Fruit fly (Drosophila melanogaster) whole organism, prepupa: ENCODE data around the gene Nrx-1.

Experiments used
- Blimp-1 ChIP-seq: fragments of 200-800 bp; sonication (Bioruptor generic); optimal IDR thresholded peaks from 3 replicates; lab custom pipeline; 2017; ENCODE audit warnings: missing biosample characterization, missing genetic modification characterization, mild to moderate bottlenecking, moderate library complexity, missing genetic modification reagents
- CG10631 ChIP-seq: fragments of 200-800 bp; sonication (Bioruptor generic); optimal IDR thresholded peaks from 2 replicates; lab custom pipeline; 2016; ENCODE audit warnings: missing biosample characterization, missing genetic modification characterization
- CG10669 ChIP-seq: fragments of 200-800 bp; sonication (Bioruptor generic); optimal IDR thresholded peaks from 3 replicates; lab custom pipeline; 2018; ENCODE audit warnings: missing biosample characterization, mild to moderate bottlenecking, missing genetic modification characterization, moderate library complexity
- CG16779 ChIP-seq: fragments of 200-800 bp; sonication (Bioruptor generic); optimal IDR thresholded peaks from 3 replicates; lab custom pipeline; 2017; ENCODE audit warnings: missing biosample characterization, mild to moderate bottlenecking, missing genetic modification characterization
- CG32006 ChIP-seq: fragments of 200-800 bp; sonication (Bioruptor generic); optimal IDR thresholded peaks from 3 replicates; lab custom pipeline; 2017; ENCODE audit warnings: missing biosample characterization, mild to moderate bottlenecking, missing genetic modification characterization
- CG34406 ChIP-seq: fragments of 200-800 bp; sonication (Bioruptor generic); optimal IDR thresholded peaks from 3 replicates; lab custom pipeline; 2016; ENCODE audit warnings: missing biosample characterization, missing genetic modification characterization
- CG3919 ChIP-seq: fragments of 200-800 bp; sonication (Bioruptor generic); optimal IDR thresholded peaks from 3 replicates; lab custom pipeline; 2016; ENCODE audit warnings: missing biosample characterization, missing genetic modification characterization
- CG4318 ChIP-seq: fragments of 200-800 bp; sonication (Bioruptor generic); optimal IDR thresholded peaks from 3 replicates; lab custom pipeline; 2017; ENCODE audit warnings: missing biosample characterization, mild to moderate bottlenecking, missing genetic modification characterization
- CG6854 ChIP-seq: fragments of 200-800 bp; sonication (Bioruptor generic); optimal IDR thresholded peaks from 2 replicates; lab custom pipeline; 2017; ENCODE audit warnings: missing biosample characterization, mild to moderate bottlenecking, missing genetic modification characterization
- CG8119 ChIP-seq: fragments of 200-800 bp; sonication (Bioruptor generic); IDR thresholded peaks from 3 replicates; pipeline ENCODE4 v1.3.6; 2022; ENCODE audit warnings: missing biosample characterization, missing genetic modification characterization
- CG9139 ChIP-seq: fragments of 200-800 bp; sonication (Bioruptor generic); optimal IDR thresholded peaks from 3 replicates; lab custom pipeline; 2017; ENCODE audit warnings: missing biosample characterization, mild to moderate bottlenecking, missing genetic modification characterization
- Eip75B ChIP-seq: fragments of 200-800 bp; sonication (Bioruptor generic); optimal IDR thresholded peaks from 3 replicates; lab custom pipeline; 2016; ENCODE audit warnings: missing biosample characterization, missing genetic modification characterization
- Eip93F ChIP-seq: fragments of 200-800 bp; sonication (Bioruptor generic); optimal IDR thresholded peaks from 2 replicates; lab custom pipeline; 2016; ENCODE audit warnings: missing biosample characterization, mild to moderate bottlenecking, missing genetic modification characterization
- Ets21C ChIP-seq: fragments of 200-800 bp; sonication (Bioruptor generic); optimal IDR thresholded peaks from 3 replicates; lab custom pipeline; 2016; ENCODE audit warnings: missing biosample characterization, missing genetic modification characterization
- Ets96B ChIP-seq: fragments of 200-800 bp; optimal IDR thresholded peaks from 2 replicates; lab custom pipeline; 2019; ENCODE audit warnings: missing biosample characterization, mild to moderate bottlenecking, missing genetic modification characterization, moderate library complexity
- Gug ChIP-seq: fragments of 200-800 bp; sonication (Bioruptor generic); IDR thresholded peaks from 2 replicates; pipeline ENCODE4 v1.3.6; 2022; ENCODE audit warnings: missing biosample characterization, missing genetic modification characterization
- Hr39 ChIP-seq: fragments of 200-800 bp; sonication (Bioruptor generic); optimal IDR thresholded peaks from 2 replicates; lab custom pipeline; 2016; ENCODE audit warnings: missing biosample characterization, missing genetic modification characterization
- Hr4 ChIP-seq: fragments of 200-800 bp; sonication (Bioruptor generic); optimal IDR thresholded peaks from 3 replicates; lab custom pipeline; 2016; ENCODE audit warnings: missing biosample characterization, missing genetic modification characterization
- Lpt ChIP-seq: fragments of 200-800 bp; sonication (Bioruptor generic); optimal IDR thresholded peaks from 3 replicates; lab custom pipeline; 2016; ENCODE audit warnings: missing biosample characterization, missing genetic modification characterization
- Met ChIP-seq: fragments of 200-800 bp; sonication (Bioruptor generic); optimal IDR thresholded peaks from 3 replicates; lab custom pipeline; 2016; ENCODE audit warnings: missing biosample characterization, missing genetic modification characterization
- Smox ChIP-seq: fragments of 200-800 bp; sonication (Bioruptor generic); optimal IDR thresholded peaks from 3 replicates; lab custom pipeline; 2016; ENCODE audit warnings: missing biosample characterization, missing genetic modification characterization
- Sox15 ChIP-seq: fragments of 200-800 bp; sonication (Bioruptor generic); optimal IDR thresholded peaks from 3 replicates; lab custom pipeline; 2016; ENCODE audit warnings: missing biosample characterization, missing genetic modification characterization
- achi ChIP-seq: fragments of 200-800 bp; sonication (Bioruptor generic); optimal IDR thresholded peaks from 3 replicates; lab custom pipeline; 2016; ENCODE audit warnings: missing biosample characterization, missing genetic modification characterization
- acj6 ChIP-seq: fragments of 200-800 bp; sonication (Bioruptor generic); optimal IDR thresholded peaks from 3 replicates; lab custom pipeline; 2016; ENCODE audit warnings: missing biosample characterization, missing genetic modification characterization
- cyc ChIP-seq: fragments of 200-800 bp; sonication (Bioruptor generic); optimal IDR thresholded peaks from 3 replicates; lab custom pipeline; 2016; ENCODE audit warnings: missing biosample characterization, missing genetic modification characterization
- dsx ChIP-seq: fragments of 200-800 bp; optimal IDR thresholded peaks from 3 replicates; lab custom pipeline; 2019; ENCODE audit warnings: missing biosample characterization, mild to moderate bottlenecking, missing genetic modification characterization, moderate library complexity; ENCODE audit not compliant: poor library complexity, severe bottlenecking
- eg ChIP-seq: fragments of 200-800 bp; sonication (Bioruptor generic); IDR thresholded peaks from 3 replicates; pipeline ENCODE4 v1.3.6; 2022; ENCODE audit warnings: missing biosample characterization, missing genetic modification characterization
- esn ChIP-seq: fragments of 200-800 bp; sonication (Bioruptor generic); optimal IDR thresholded peaks from 2 replicates; lab custom pipeline; 2016; ENCODE audit warnings: missing biosample characterization, mild to moderate bottlenecking, missing genetic modification characterization, moderate library complexity
- fd59A ChIP-seq: fragments of 200-800 bp; sonication (Bioruptor generic); optimal IDR thresholded peaks from 2 replicates; lab custom pipeline; 2017; ENCODE audit warnings: missing biosample characterization, mild to moderate bottlenecking, missing genetic modification characterization, missing genetic modification reagents
- fkh ChIP-seq: fragments of 200-800 bp; sonication (Bioruptor generic); optimal IDR thresholded peaks from 3 replicates; lab custom pipeline; 2017; ENCODE audit warnings: missing biosample characterization, mild to moderate bottlenecking, missing genetic modification characterization, moderate library complexity
- net ChIP-seq: fragments of 200-800 bp; sonication (Bioruptor generic); optimal IDR thresholded peaks from 3 replicates; lab custom pipeline; 2016; ENCODE audit warnings: missing biosample characterization, missing genetic modification characterization
- pdm3 ChIP-seq: fragments of 200-800 bp; sonication (Bioruptor generic); optimal IDR thresholded peaks from 3 replicates; lab custom pipeline; 2016; ENCODE audit warnings: missing biosample characterization, missing genetic modification characterization
- salr ChIP-seq, 2 experiments: fragments of 200-800 bp; sonication (Bioruptor generic); optimal IDR thresholded peaks; 3 replicates each; lab custom pipeline; 2016 to 2018; ENCODE audit warnings: missing biosample characterization in 2 of 2, missing genetic modification characterization in 2 of 2, mild to moderate bottlenecking in 1 of 2
- spab ChIP-seq: fragments of 200-800 bp; sonication (Bioruptor generic); optimal IDR thresholded peaks from 2 replicates; lab custom pipeline; 2017; ENCODE audit warnings: missing biosample characterization, mild to moderate bottlenecking, missing genetic modification characterization, missing genetic modification reagents
- svp ChIP-seq: fragments of 200-800 bp; sonication (Bioruptor generic); peaks from one replicate; lab custom pipeline; 2016; ENCODE audit warnings: missing biosample characterization, missing genetic modification characterization
- topi ChIP-seq: fragments of 200-800 bp; sonication (Bioruptor generic); optimal IDR thresholded peaks from 3 replicates; lab custom pipeline; 2016; ENCODE audit warnings: missing biosample characterization, missing genetic modification characterization
- vri ChIP-seq: fragments of 200-800 bp; sonication (Bioruptor generic); optimal IDR thresholded peaks from 3 replicates; lab custom pipeline; 2016; ENCODE audit warnings: missing biosample characterization, mild to moderate bottlenecking, missing genetic modification characterization

Nrx-1 gene

DNA sequence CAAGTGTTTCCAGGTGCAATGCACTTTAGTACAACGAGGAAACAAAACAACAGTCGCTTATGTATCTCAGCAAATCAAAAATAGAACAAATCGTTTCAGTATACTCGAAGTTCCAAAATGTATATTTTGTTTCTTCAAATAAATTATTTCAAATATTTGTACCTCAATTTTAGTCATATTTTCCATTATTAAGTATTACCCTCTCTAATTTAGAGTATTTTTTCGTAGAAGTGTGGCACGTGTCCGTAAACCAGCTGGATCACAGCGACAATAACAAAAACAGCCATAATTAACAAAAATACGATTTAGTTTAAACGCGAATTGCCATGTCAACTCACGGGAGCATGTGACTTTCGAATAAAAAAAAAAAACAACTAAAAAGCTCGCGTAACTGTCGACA is 50.4 kb downstream of the Nrx-1 start:
- no peak for TF ChIP-seq Eip93F
- TF ChIP-seq achi (GFP tag; lab: Kevin White, UChicago) = no peak
- no peak for TF ChIP-seq CG8119
- TF ChIP-seq dsx (GFP tag; lab: Kevin White, UChicago) = no peak
- no peak for TF ChIP-seq CG10669 (GFP tag; lab: Kevin White, UChicago)
- TF ChIP-seq esn (GFP tag; lab: Kevin White, UChicago) = no peak
- no peak for TF ChIP-seq Eip75B
- no peak for TF ChIP-seq net (GFP tag; lab: Kevin White, UChicago)
- no peak for TF ChIP-seq CG4318 (GFP tag; lab: Kevin White, UChicago)
- TF ChIP-seq Ets21C (GFP tag; lab: Kevin White, UChicago) = no peak
- no peak for TF ChIP-seq CG10631 (GFP tag; lab: Kevin White, UChicago)
- TF ChIP-seq Gug (GFP tag; lab: Robert Waterston, UW) = no peak
- no peak for TF ChIP-seq Smox (GFP tag; lab: Kevin White, UChicago)
- TF ChIP-seq Lpt (GFP tag; lab: Kevin White, UChicago) = no peak
- TF ChIP-seq vri (GFP tag; lab: Kevin White, UChicago) = no peak
- no peak for TF ChIP-seq Sox15 (GFP tag; lab: Kevin White, UChicago)

DNA sequence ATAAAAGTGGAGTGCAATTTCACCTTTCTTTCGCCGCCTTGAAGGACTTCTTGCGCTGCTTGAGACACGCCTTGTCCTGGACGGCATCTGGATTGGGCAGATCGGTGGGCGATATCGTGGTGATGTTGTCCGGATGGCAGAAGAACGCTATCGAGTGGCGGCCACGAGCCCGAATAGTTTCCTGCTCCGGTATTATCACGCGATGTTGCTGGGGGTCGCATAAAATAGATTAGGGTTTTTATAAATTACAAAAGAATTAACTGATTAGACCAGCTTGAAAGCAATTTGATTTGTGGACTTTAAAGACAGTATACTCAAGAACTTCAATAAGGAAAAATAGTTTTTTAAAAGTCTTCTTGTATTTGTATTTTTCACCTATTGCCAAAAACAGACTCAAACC is 52.2 kb downstream of the Nrx-1 start:
- TF ChIP-seq Eip93F = no peak
- TF ChIP-seq Gug (GFP tag; lab: Robert Waterston, UW) = no peak
- TF ChIP-seq net (GFP tag; lab: Kevin White, UChicago) = no peak
- no peak for TF ChIP-seq Smox (GFP tag; lab: Kevin White, UChicago)
- no peak for TF ChIP-seq spab
- no peak for TF ChIP-seq Hr4
- no peak for TF ChIP-seq cyc (GFP tag; lab: Kevin White, UChicago)
- TF ChIP-seq salr (GFP tag; optimal IDR thresholded peaks at IDR 0.05; lab: Kevin White, UChicago) = no peak
- no peak for TF ChIP-seq CG10669 (GFP tag; lab: Kevin White, UChicago)
- no peak for TF ChIP-seq fkh (GFP tag; lab: Kevin White, UChicago)
- TF ChIP-seq pdm3 (GFP tag; lab: Kevin White, UChicago) = no peak
- no peak for TF ChIP-seq Hr39 (GFP tag; lab: Kevin White, UChicago)
- TF ChIP-seq Met (GFP tag; lab: Kevin White, UChicago) = no peak
- TF ChIP-seq eg = no peak

DNA sequence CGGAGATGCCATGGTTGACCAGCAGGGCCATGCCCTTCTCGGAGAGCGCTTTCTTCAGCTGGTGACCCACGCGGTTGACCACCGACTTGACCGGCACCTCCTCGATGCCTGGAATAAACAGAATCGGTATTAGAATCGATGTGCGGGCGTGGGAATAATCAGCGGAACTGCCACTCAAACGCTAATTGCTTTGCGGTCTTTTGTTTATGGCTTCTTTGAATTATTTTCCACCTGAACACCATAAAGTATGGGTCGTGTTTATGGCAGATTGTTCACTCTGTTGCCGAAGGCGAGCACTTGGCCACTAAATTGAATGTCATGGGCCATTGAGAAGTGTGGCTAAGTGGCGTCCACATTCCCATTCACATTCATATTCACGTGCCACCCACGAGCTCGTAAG is 53.7 kb downstream of the Nrx-1 start:
- TF ChIP-seq CG3919 = no peak
- TF ChIP-seq Gug (GFP tag; lab: Robert Waterston, UW) = no peak
- TF ChIP-seq CG8119 = no peak
- no peak for TF ChIP-seq eg
- no peak for TF ChIP-seq acj6 (GFP tag; lab: Kevin White, UChicago)
- TF ChIP-seq CG34406 (GFP tag; lab: Kevin White, UChicago) = no peak
- no peak for TF ChIP-seq Blimp-1 (GFP tag; lab: Kevin White, UChicago)
- TF ChIP-seq pdm3 (GFP tag; lab: Kevin White, UChicago) = no peak
- no peak for TF ChIP-seq Sox15 (GFP tag; lab: Kevin White, UChicago)
- no peak for TF ChIP-seq CG6854 (GFP tag; lab: Kevin White, UChicago)
- TF ChIP-seq salr (GFP tag; optimal IDR thresholded peaks at IDR 0.05; lab: Kevin White, UChicago) = no peak
- no peak for TF ChIP-seq svp
- TF ChIP-seq CG4318 (GFP tag; lab: Kevin White, UChicago) = no peak
- no peak for TF ChIP-seq CG16779 (tag; lab: Kevin White, UChicago)
- no peak for TF ChIP-seq fd59A (GFP tag; lab: Kevin White, UChicago)
- TF ChIP-seq Ets96B (tag; lab: Kevin White, UChicago) = no peak
- TF ChIP-seq CG10669 (GFP tag; lab: Kevin White, UChicago) = no peak
- no peak for TF ChIP-seq CG32006

DNA sequence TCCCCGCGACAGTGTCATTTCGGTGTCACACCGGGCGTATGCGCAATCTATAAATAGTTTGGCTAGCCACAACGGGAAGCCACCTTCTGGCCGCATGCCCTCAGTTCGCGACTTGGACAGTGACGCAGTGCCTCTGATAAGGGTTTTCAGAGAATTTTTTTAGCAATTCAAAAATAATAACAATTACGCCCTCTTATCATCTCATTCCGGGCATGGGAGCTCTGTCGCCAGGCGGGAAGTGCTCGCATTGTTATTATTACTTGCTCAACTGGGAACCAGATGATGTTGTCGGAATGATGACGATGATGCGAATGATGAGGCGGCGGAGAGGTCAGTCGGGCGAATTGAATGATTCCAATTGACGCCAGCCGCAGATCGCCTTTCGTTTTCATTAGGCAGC is 54.5 kb downstream of the Nrx-1 start:
- TF ChIP-seq Eip93F (peak; percentile 10), vri (GFP tag; lab: Kevin White, UChicago) (peak; percentile 0), Blimp-1 (GFP tag; lab: Kevin White, UChicago) (peak; percentile 20), CG10669 (GFP tag; lab: Kevin White, UChicago) (no peak), CG32006 (no peak), CG9139 (GFP tag; lab: Kevin White, UChicago) (no peak), CG6854 (GFP tag; lab: Kevin White, UChicago) (no peak), Hr39 (GFP tag; lab: Kevin White, UChicago) (no peak), Eip75B (no peak), topi (GFP tag; lab: Kevin White, UChicago) (no peak), svp (peak; percentile 97)
